Worm (Caenorhabditis elegans) whole organism, mixed stage, embryonic: Measurements from ENCODE around the gene D1054.9.

ENCODE experiments used
- M03D4.4 ChIP-seq: sonication (generic microtip); optimal IDR thresholded peaks from 2 replicates; lab custom pipeline; 2017; ENCODE audit warnings: mild to moderate bottlenecking, missing genetic modification characterization, missing compliant biosample characterization
- bed-3 ChIP-seq: fragments of 200-800 bp; sonication (Bioruptor generic); optimal IDR thresholded peaks from 3 replicates; lab custom pipeline; 2018; ENCODE audit warnings: mild to moderate bottlenecking, missing genetic modification characterization, moderate library complexity, missing compliant biosample characterization
- ceh-39 ChIP-seq: fragments of 150-350 bp; optimal IDR thresholded peaks from 2 replicates; lab custom pipeline; 2014; ENCODE audit warnings: missing biosample characterization, missing genetic modification characterization
- ceh-83 ChIP-seq: fragments of 200-800 bp; sonication (Bioruptor generic); optimal IDR thresholded peaks from 2 replicates; lab custom pipeline; 2018; ENCODE audit warnings: mild to moderate bottlenecking, missing genetic modification characterization, missing compliant biosample characterization
- ces-1 ChIP-seq: fragments of 150-350 bp; optimal IDR thresholded peaks from 2 replicates; lab custom pipeline; 2014; ENCODE audit warnings: missing biosample characterization, missing genetic modification reagents, missing genetic modification characterization
- cnd-1 ChIP-seq: fragments of 200-800 bp; sonication (Bioruptor generic); optimal IDR thresholded peaks from 2 replicates; lab custom pipeline; 2018; ENCODE audit warnings: mild to moderate bottlenecking, missing genetic modification characterization, missing compliant biosample characterization
- drap-1 ChIP-seq: fragments of 200-800 bp; sonication (Bioruptor generic); optimal IDR thresholded peaks from 3 replicates; lab custom pipeline; 2018; ENCODE audit warnings: mild to moderate bottlenecking, missing genetic modification characterization, missing compliant biosample characterization
- elt-1 ChIP-seq: sonication (generic microtip); optimal IDR thresholded peaks from 2 replicates; lab custom pipeline; 2017; ENCODE audit warnings: missing genetic modification characterization, mild to moderate bottlenecking, missing compliant biosample characterization, antibody characterized with exemption, moderate library complexity, borderline replicate concordance; ENCODE audit not compliant: insufficient read depth
- elt-3 ChIP-seq: fragments of 150-350 bp; optimal IDR thresholded peaks from 2 replicates; lab custom pipeline; 2014; ENCODE audit warnings: missing biosample characterization, missing genetic modification characterization
- flh-1 ChIP-seq: fragments of 200-800 bp; sonication (Bioruptor generic); optimal IDR thresholded peaks from 2 replicates; lab custom pipeline; 2018; ENCODE audit warnings: mild to moderate bottlenecking, missing genetic modification characterization, moderate library complexity, missing compliant biosample characterization
- lin-13 ChIP-seq: fragments of 150-350 bp; optimal IDR thresholded peaks from 2 replicates; lab custom pipeline; 2014; ENCODE audit warnings: missing biosample characterization, missing genetic modification characterization
- lin-32 ChIP-seq: fragments of 200-800 bp; sonication (Bioruptor generic); optimal IDR thresholded peaks from 2 replicates; lab custom pipeline; 2018; ENCODE audit warnings: mild to moderate bottlenecking, missing genetic modification characterization, missing compliant biosample characterization
- lsy-2 ChIP-seq: fragments of 150-350 bp; optimal IDR thresholded peaks from 2 replicates; lab custom pipeline; 2014; ENCODE audit warnings: missing biosample characterization, missing genetic modification characterization
- mep-1 ChIP-seq: fragments of 150-350 bp; optimal IDR thresholded peaks from 2 replicates; lab custom pipeline; 2017; ENCODE audit warnings: missing biosample characterization, missing genetic modification reagents, missing genetic modification characterization, inconsistent platforms
- mls-2 ChIP-seq: sonication (generic microtip); optimal IDR thresholded peaks from 2 replicates; lab custom pipeline; 2016; ENCODE audit warnings: mild to moderate bottlenecking, missing genetic modification characterization, moderate library complexity, missing compliant biosample characterization
- nhr-2 ChIP-seq: fragments of 150-350 bp; optimal IDR thresholded peaks from 2 replicates; lab custom pipeline; 2014; ENCODE audit warnings: missing biosample characterization, missing genetic modification characterization
- nhr-237 ChIP-seq: fragments of 150-350 bp; optimal IDR thresholded peaks from 2 replicates; lab custom pipeline; 2014; ENCODE audit warnings: missing biosample characterization, missing genetic modification characterization
- nhr-76 ChIP-seq: sonication (generic microtip); optimal IDR thresholded peaks from 2 replicates; lab custom pipeline; 2017; ENCODE audit warnings: missing biosample characterization, missing genetic modification characterization
- pha-4 ChIP-seq: fragments of 150-350 bp; optimal IDR thresholded peaks from 2 replicates; lab custom pipeline; 2018; ENCODE audit warnings: missing biosample characterization, missing genetic modification reagents, missing genetic modification characterization
- sem-2 ChIP-seq: fragments of 200-800 bp; sonication (Bioruptor generic); optimal IDR thresholded peaks from 2 replicates; lab custom pipeline; 2018; ENCODE audit warnings: mild to moderate bottlenecking, missing genetic modification characterization, missing compliant biosample characterization
- sptf-1 ChIP-seq: sonication (generic microtip); optimal IDR thresholded peaks from 2 replicates; lab custom pipeline; 2017; ENCODE audit warnings: mild to moderate bottlenecking, missing genetic modification characterization, moderate library complexity, missing compliant biosample characterization
- tbx-8 ChIP-seq: fragments of 200-800 bp; sonication (Bioruptor generic); optimal IDR thresholded peaks from 2 replicates; lab custom pipeline; 2018; ENCODE audit warnings: mild to moderate bottlenecking, missing genetic modification characterization, moderate library complexity, missing compliant biosample characterization
- unc-120 ChIP-seq: sonication (generic microtip); optimal IDR thresholded peaks from 2 replicates; lab custom pipeline; 2017; ENCODE audit warnings: missing genetic modification characterization, missing compliant biosample characterization; ENCODE audit not compliant: poor library complexity, severe bottlenecking
- unc-39 ChIP-seq: fragments of 150-350 bp; optimal IDR thresholded peaks from 2 replicates; lab custom pipeline; 2014; ENCODE audit warnings: missing biosample characterization, missing genetic modification characterization
- ztf-11 ChIP-seq: fragments of 150-350 bp; optimal IDR thresholded peaks from 2 replicates; lab custom pipeline; 2014; ENCODE audit warnings: missing biosample characterization, missing genetic modification characterization

Gene D1054.9

ce11 chrV:10790921-10791320 is at the start of gene D1054.9:
Gene D1054.9, minus strand, starts transcription at chrV:10791057.
- TF ChIP-seq lin-32 (GFP tag; lab: Kevin White, UChicago), result no peak
- TF ChIP-seq elt-3 (tag; lab: Kevin White, UChicago), result no peak
- TF ChIP-seq lin-13, result no peak
- no peak for TF ChIP-seq mls-2 (tag; lab: Kevin White, UChicago)
- TF ChIP-seq lsy-2 (tag; lab: Kevin White, UChicago), result no peak
- TF ChIP-seq unc-39 (tag; lab: Kevin White, UChicago), result no peak
- no peak for TF ChIP-seq cnd-1 (tag; lab: Kevin White, UChicago)
- no peak for TF ChIP-seq nhr-2 (tag; lab: Kevin White, UChicago)
- no peak for TF ChIP-seq drap-1 (GFP tag; lab: Kevin White, UChicago)
- no peak for TF ChIP-seq pha-4 (tag; lab: Kevin White, UChicago)

DNA sequence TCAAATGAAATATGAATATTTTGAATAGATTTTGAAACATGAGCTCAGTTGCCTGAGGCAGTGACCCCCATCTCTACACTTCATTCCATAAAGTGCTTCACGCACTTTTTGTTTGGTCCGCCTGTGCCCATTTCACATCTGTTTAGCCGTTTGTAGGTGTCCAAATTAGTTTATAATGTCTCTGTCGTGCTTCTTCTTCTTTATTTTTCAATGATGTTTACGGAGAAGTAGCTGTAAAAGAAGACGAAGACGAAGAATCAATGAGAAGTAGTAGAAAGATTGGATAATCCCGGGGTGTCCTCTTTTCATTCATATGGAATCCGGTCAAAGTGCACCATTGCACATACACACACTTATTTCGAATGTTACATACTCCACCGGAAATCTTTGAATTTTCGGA is 48.5 kb upstream of the D1054.9 start:
- TF ChIP-seq nhr-2 (tag; lab: Kevin White, UChicago) (no peak), ces-1 (GFP tag; lab: Kevin White, UChicago) (peak; percentile 75)

DNA sequence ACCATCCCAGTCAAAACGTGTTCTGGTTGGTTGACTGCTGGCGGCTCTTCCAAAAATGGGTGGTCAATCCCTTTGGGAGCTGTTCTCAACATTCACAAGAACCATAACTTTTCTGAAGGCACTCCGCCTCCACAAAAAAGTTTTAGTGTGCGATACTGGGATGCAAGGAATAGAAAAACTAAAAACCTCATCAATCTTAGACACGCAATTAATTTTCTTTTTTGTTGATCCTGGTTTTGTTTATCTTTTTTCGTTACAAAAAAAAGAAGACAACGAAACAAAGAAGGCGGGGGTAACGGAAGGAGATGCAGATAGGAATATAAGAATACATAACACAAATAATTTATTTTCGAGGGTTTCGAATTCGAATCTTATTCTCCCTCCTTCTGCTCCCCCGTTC is 47.3 kb upstream of the D1054.9 start:
- TF ChIP-seq lin-13, result no peak
- TF ChIP-seq M03D4.4, result no peak
- no peak for TF ChIP-seq tbx-8 (GFP tag; lab: Kevin White, UChicago)
- no peak for TF ChIP-seq cnd-1 (tag; lab: Kevin White, UChicago)
- TF ChIP-seq nhr-237, result no peak
- no peak for TF ChIP-seq mep-1
- TF ChIP-seq unc-39 (tag; lab: Kevin White, UChicago), result no peak
- no peak for TF ChIP-seq flh-1
- no peak for TF ChIP-seq ztf-11
- no peak for TF ChIP-seq lsy-2 (tag; lab: Kevin White, UChicago)
- no peak for TF ChIP-seq ceh-39 (tag; lab: Kevin White, UChicago)

- TF ChIP-seq bed-3 (GFP tag; lab: Kevin White, UChicago) (no peak), ces-1 (GFP tag; lab: Kevin White, UChicago) (peak; percentile 54), unc-120 (tag; lab: Kevin White, UChicago) (no peak), nhr-76 (tag; lab: Kevin White, UChicago) (no peak), elt-1 (no peak)
Measured at ce11 chrV:10834682-10835219, 43.9 kb upstream of the D1054.9 start.

DNA sequence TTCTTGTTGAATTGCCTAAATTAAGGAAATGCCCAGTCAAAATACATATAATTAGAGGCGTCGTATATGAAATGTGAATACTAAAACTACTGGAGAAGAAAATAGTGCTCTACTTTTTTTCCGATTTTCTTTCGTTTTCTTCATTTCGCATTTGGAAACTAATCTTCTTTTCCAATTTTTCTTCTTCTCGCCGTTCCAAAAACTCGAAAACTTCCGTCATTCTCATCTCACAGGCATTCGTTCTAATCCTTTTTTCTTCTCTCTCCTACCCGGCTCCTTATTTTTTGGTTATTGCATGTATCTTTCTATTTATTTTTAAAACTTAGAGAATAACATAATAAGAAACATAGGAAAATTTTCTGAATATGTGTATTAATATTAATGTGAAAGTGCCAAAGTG is 42.0 kb upstream of the D1054.9 start:
- no peak for TF ChIP-seq ztf-11
- TF ChIP-seq nhr-2 (tag; lab: Kevin White, UChicago), result no peak
- TF ChIP-seq sem-2, result no peak
- TF ChIP-seq sptf-1 (tag; lab: Kevin White, UChicago), result no peak
- no peak for TF ChIP-seq flh-1
- TF ChIP-seq lin-13, result no peak
- TF ChIP-seq elt-1, result no peak
- no peak for TF ChIP-seq pha-4 (tag; lab: Kevin White, UChicago)
- TF ChIP-seq ceh-39 (tag; lab: Kevin White, UChicago), result no peak

ce11 chrV:10824711-10825110 is 33.9 kb upstream of the D1054.9 start, which contains the start of gene nrx-1:
Gene nrx-1, plus strand, starts transcription at chrV:10825011.
- TF ChIP-seq ztf-11 (no peak), unc-39 (tag; lab: Kevin White, UChicago) (no peak)
- TF ChIP-seq, all 35 proteins: peak for 0

- TF ChIP-seq nhr-237, result no peak
- TF ChIP-seq ces-1 (GFP tag; lab: Kevin White, UChicago), result peak; percentile 94
Measured at ce11 chrV:10818498-10818897, 27.6 kb upstream of the D1054.9 start.

- TF ChIP-seq ces-1 (GFP tag; lab: Kevin White, UChicago), result peak; percentile 88
- no peak for TF ChIP-seq ceh-83 (GFP tag; lab: Kevin White, UChicago)
Measured at ce11 chrV:10816831-10817230, 26.0 kb upstream of the D1054.9 start.
